Worm (Caenorhabditis elegans) whole organism, young adult: ENCODE results near the gene srsx-16.

Experiments used
- B0035.1 ChIP-seq: sonication (generic microtip); optimal IDR thresholded peaks from 2 replicates; lab custom pipeline; 2016; ENCODE audit warnings: missing genetic modification characterization, mild to moderate bottlenecking, missing compliant biosample characterization, missing genotype, missing genetic modification reagents
- B0261.1 ChIP-seq: sonication (generic microtip); optimal IDR thresholded peaks from 2 replicates; lab custom pipeline; 2016; ENCODE audit warnings: mild to moderate bottlenecking, missing genetic modification characterization, moderate library complexity, missing compliant biosample characterization
- B0336.3 ChIP-seq: fragments of 200-800 bp; sonication (Bioruptor generic); IDR thresholded peaks from 2 replicates; pipeline ENCODE4 v1.3.6; 2022; ENCODE audit warnings: missing genetic modification characterization, missing compliant biosample characterization
- C06A6.2 ChIP-seq: fragments of 200-800 bp; sonication (Bioruptor generic); conservative IDR thresholded peaks from 2 replicates; pipeline ENCODE4 v1.3.6; 2022; ENCODE audit warnings: missing genetic modification characterization, missing compliant biosample characterization
- F10E7.11 ChIP-seq: sonication (generic microtip); optimal IDR thresholded peaks from 2 replicates; lab custom pipeline; 2017; ENCODE audit warnings: mild to moderate bottlenecking, missing genetic modification characterization, moderate library complexity, missing compliant biosample characterization
- F37B4.10 ChIP-seq: fragments of 200-800 bp; sonication (Bioruptor generic); IDR thresholded peaks from 2 replicates; pipeline ENCODE4 v1.3.6; 2022; ENCODE audit warnings: missing genetic modification characterization, missing compliant biosample characterization
- F55B11.4 ChIP-seq: sonication (generic microtip); optimal IDR thresholded peaks from 2 replicates; lab custom pipeline; 2016; ENCODE audit warnings: missing compliant biosample characterization, missing genetic modification characterization, borderline replicate concordance; ENCODE audit not compliant: insufficient read depth
- F57C9.4 ChIP-seq: sonication (generic microtip); optimal IDR thresholded peaks from 2 replicates; lab custom pipeline; 2017; ENCODE audit warnings: mild to moderate bottlenecking, missing genetic modification characterization, missing compliant biosample characterization
- K12H6.12 ChIP-seq: fragments of 200-800 bp; sonication (Bioruptor generic); optimal IDR thresholded peaks from 2 replicates; lab custom pipeline; 2018; ENCODE audit warnings: mild to moderate bottlenecking, missing genetic modification characterization, missing compliant biosample characterization
- Y53F4B.3 ChIP-seq: fragments of 200-800 bp; sonication (Bioruptor generic); IDR thresholded peaks from 2 replicates; pipeline ENCODE4 v1.3.6; 2022; ENCODE audit warnings: missing genetic modification reagents, missing genetic modification characterization, missing compliant biosample characterization
- Y53G8AR.9 ChIP-seq: fragments of 200-800 bp; sonication (Bioruptor generic); conservative IDR thresholded peaks from 2 replicates; pipeline ENCODE4 v1.3.6; 2022; ENCODE audit warnings: missing genetic modification reagents, missing genetic modification characterization, missing compliant biosample characterization
- Y95B8A.8 ChIP-seq: fragments of 200-800 bp; sonication (Bioruptor generic); IDR thresholded peaks from 2 replicates; pipeline ENCODE4 v1.3.6; 2022; ENCODE audit warnings: missing genetic modification reagents, missing genetic modification characterization, missing compliant biosample characterization
- akir-1 ChIP-seq: fragments of 200-800 bp; sonication (Bioruptor generic); optimal IDR thresholded peaks from 2 replicates; lab custom pipeline; 2018; ENCODE audit warnings: mild to moderate bottlenecking, missing genetic modification characterization, moderate library complexity, missing compliant biosample characterization
- ama-1 ChIP-seq, 3 experiments: fragments of 150-350 bp in 1 of 3; sonication (generic microtip) in 2 of 3; optimal IDR thresholded peaks; 2 replicates each; lab custom pipeline; 2014 to 2018; ENCODE audit warnings: missing biosample characterization in 2 of 3, missing genetic modification characterization in 2 of 3, missing genetic modification reagents in 2 of 3
- cebp-1 ChIP-seq, 2 experiments: fragments of 200-800 bp in 1 of 2; sonication (Bioruptor generic) in 1 of 2; sonication (generic microtip) in 1 of 2; IDR thresholded peaks in 1 of 2; optimal IDR thresholded peaks in 1 of 2; 2 replicates each; pipeline versions ENCODE4 v1.3.6 to Lab custom; 2017 to 2022; ENCODE audit warnings: missing compliant biosample characterization in 2 of 2, missing genetic modification characterization in 2 of 2, mild to moderate bottlenecking in 1 of 2, missing genetic modification reagents in 1 of 2, moderate library complexity in 1 of 2
- cebp-2 ChIP-seq: fragments of 200-800 bp; sonication (Bioruptor generic); IDR thresholded peaks from 2 replicates; pipeline ENCODE4 v1.3.6; 2022; ENCODE audit warnings: missing genetic modification characterization, missing compliant biosample characterization
- ceh-91 ChIP-seq: fragments of 200-800 bp; sonication (Bioruptor generic); IDR thresholded peaks from 2 replicates; pipeline ENCODE4 v1.3.6; 2022; ENCODE audit warnings: missing genetic modification reagents, missing genetic modification characterization, missing compliant biosample characterization
- chd-7 ChIP-seq: sonication (generic microtip); optimal IDR thresholded peaks from 2 replicates; lab custom pipeline; 2016; ENCODE audit warnings: mild to moderate bottlenecking, missing genetic modification characterization, moderate library complexity, missing compliant biosample characterization
- egl-44 ChIP-seq: fragments of 200-800 bp; sonication (Bioruptor generic); IDR thresholded peaks from 2 replicates; pipeline ENCODE4 v1.3.6; 2022; ENCODE audit warnings: missing genetic modification reagents, missing genetic modification characterization, missing compliant biosample characterization
- egrh-3 ChIP-seq: fragments of 200-800 bp; sonication (Bioruptor generic); IDR thresholded peaks from 2 replicates; pipeline ENCODE4 v1.3.6; 2022; ENCODE audit warnings: missing genetic modification reagents, missing genetic modification characterization, missing compliant biosample characterization
- ets-4 ChIP-seq: fragments of 200-800 bp; sonication (Bioruptor generic); optimal IDR thresholded peaks from 2 replicates; lab custom pipeline; 2018; ENCODE audit warnings: mild to moderate bottlenecking, missing genetic modification characterization, missing compliant biosample characterization
- gei-17 ChIP-seq: fragments of 200-800 bp; sonication (Bioruptor generic); optimal IDR thresholded peaks from 2 replicates; lab custom pipeline; 2018; ENCODE audit warnings: mild to moderate bottlenecking, missing genetic modification characterization, missing compliant biosample characterization
- him-1 ChIP-seq: sonication (generic microtip); optimal IDR thresholded peaks from 2 replicates; lab custom pipeline; 2016; ENCODE audit warnings: missing genotype, missing genetic modification reagents, missing genetic modification characterization, missing compliant biosample characterization
- hmg-1.2 ChIP-seq: fragments of 200-800 bp; sonication (Bioruptor generic); IDR thresholded peaks from 2 replicates; pipeline ENCODE4 v1.3.6; 2022; ENCODE audit warnings: missing genetic modification reagents, missing genetic modification characterization, missing compliant biosample characterization
- hmg-20 ChIP-seq: fragments of 200-800 bp; sonication (Bioruptor generic); IDR thresholded peaks from 2 replicates; pipeline ENCODE4 v1.3.6; 2022; ENCODE audit warnings: missing genetic modification reagents, missing genetic modification characterization, missing compliant biosample characterization
- lin-26 ChIP-seq: fragments of 200-800 bp; sonication (Bioruptor generic); IDR thresholded peaks from 2 replicates; pipeline ENCODE4 v1.3.6; 2022; ENCODE audit warnings: missing genetic modification reagents, missing genetic modification characterization, missing compliant biosample characterization
- lir-1 ChIP-seq: fragments of 200-800 bp; sonication (Bioruptor generic); conservative IDR thresholded peaks from 2 replicates; pipeline ENCODE4 v1.3.6; 2022; ENCODE audit warnings: missing genetic modification reagents, missing genetic modification characterization, missing compliant biosample characterization
- lsy-27 ChIP-seq: sonication (generic microtip); optimal IDR thresholded peaks from 2 replicates; lab custom pipeline; 2017; ENCODE audit warnings: missing genetic modification characterization, mild to moderate bottlenecking, missing compliant biosample characterization, antibody characterized with exemption, missing genotype, borderline replicate concordance; ENCODE audit not compliant: insufficient read depth
- madf-6 ChIP-seq: fragments of 200-800 bp; sonication (Bioruptor generic); IDR thresholded peaks from 2 replicates; pipeline ENCODE4 v1.3.6; 2022; ENCODE audit warnings: missing genetic modification reagents, missing genetic modification characterization, missing compliant biosample characterization
- mel-28 ChIP-seq: sonication (generic microtip); optimal IDR thresholded peaks from 2 replicates; lab custom pipeline; 2016; ENCODE audit warnings: borderline replicate concordance, mild to moderate bottlenecking, missing genetic modification characterization, missing compliant biosample characterization
- nfya-1 ChIP-seq: sonication (generic microtip); optimal IDR thresholded peaks from 2 replicates; lab custom pipeline; 2017; ENCODE audit warnings: antibody characterized with exemption, missing compliant biosample characterization, missing genetic modification characterization, borderline replicate concordance; ENCODE audit not compliant: insufficient read depth
- nfya-2 ChIP-seq: fragments of 200-800 bp; sonication (Bioruptor generic); IDR thresholded peaks from 2 replicates; pipeline ENCODE4 v1.3.6; 2022; ENCODE audit warnings: missing genetic modification reagents, missing genetic modification characterization, missing compliant biosample characterization
- nhr-90 ChIP-seq: sonication (generic microtip); optimal IDR thresholded peaks from 2 replicates; lab custom pipeline; 2016; ENCODE audit warnings: missing genotype, mild to moderate bottlenecking, missing genetic modification characterization, missing compliant biosample characterization
- rec-8 ChIP-seq, 2 experiments: sonication (generic microtip); optimal IDR thresholded peaks; 2 replicates each; lab custom pipeline; 2016; ENCODE audit warnings: mild to moderate bottlenecking in 2 of 2, missing genetic modification characterization in 2 of 2, missing genetic modification reagents in 2 of 2, missing genotype in 2 of 2, missing biosample characterization in 1 of 2, missing compliant biosample characterization in 1 of 2, moderate library complexity in 1 of 2
- rpc-1 ChIP-seq, 2 experiments: fragments of 150-350 bp in 1 of 2; sonication (generic microtip) in 1 of 2; optimal IDR thresholded peaks; 2 replicates each; lab custom pipeline; 2014 to 2018; ENCODE audit warnings: missing biosample characterization in 1 of 2, missing genetic modification characterization in 1 of 2, missing genetic modification reagents in 1 of 2, missing genotype in 1 of 2
- sea-2 ChIP-seq: fragments of 200-800 bp; sonication (Bioruptor generic); IDR thresholded peaks from 2 replicates; pipeline ENCODE4 v1.3.6; 2022; ENCODE audit warnings: missing genetic modification characterization, missing compliant biosample characterization
- snpc-3.4 ChIP-seq: sonication (generic microtip); optimal IDR thresholded peaks from 2 replicates; lab custom pipeline; 2017; ENCODE audit warnings: missing genetic modification characterization, mild to moderate bottlenecking, missing compliant biosample characterization, antibody characterized with exemption, moderate library complexity, missing genotype, missing genetic modification reagents
- somi-1 ChIP-seq: fragments of 200-800 bp; sonication (Bioruptor generic); optimal IDR thresholded peaks from 2 replicates; lab custom pipeline; 2018; ENCODE audit warnings: mild to moderate bottlenecking, missing genetic modification characterization, missing compliant biosample characterization
- tbp1 ChIP-seq: fragments of 200-800 bp; sonication (Bioruptor generic); optimal IDR thresholded peaks from 2 replicates; lab custom pipeline; 2018; ENCODE audit warnings: mild to moderate bottlenecking, missing genetic modification characterization, missing compliant biosample characterization
- tbx-9 ChIP-seq: sonication (generic microtip); optimal IDR thresholded peaks from 2 replicates; lab custom pipeline; 2016; ENCODE audit warnings: borderline replicate concordance, missing genetic modification characterization, inconsistent platforms, missing compliant biosample characterization
- tlf-1 ChIP-seq: fragments of 200-800 bp; sonication (Bioruptor generic); optimal IDR thresholded peaks from 2 replicates; lab custom pipeline; 2018; ENCODE audit warnings: mild to moderate bottlenecking, missing genetic modification characterization, missing compliant biosample characterization
- zfh-2 ChIP-seq: fragments of 200-800 bp; sonication (Bioruptor generic); conservative IDR thresholded peaks from 2 replicates; pipeline ENCODE4 v1.3.6; 2022; ENCODE audit warnings: missing genetic modification reagents, missing genetic modification characterization, missing compliant biosample characterization
- ztf-18 ChIP-seq: sonication (generic microtip); optimal IDR thresholded peaks from 2 replicates; lab custom pipeline; 2016; ENCODE audit warnings: missing genotype, mild to moderate bottlenecking, missing genetic modification characterization, missing compliant biosample characterization
- ztf-22 ChIP-seq: fragments of 200-800 bp; sonication (Bioruptor generic); optimal IDR thresholded peaks from 2 replicates; lab custom pipeline; 2018; ENCODE audit warnings: mild to moderate bottlenecking, missing genetic modification characterization, moderate library complexity, missing compliant biosample characterization
- ztf-25 ChIP-seq: fragments of 200-800 bp; sonication (Bioruptor generic); IDR thresholded peaks from 2 replicates; pipeline ENCODE4 v1.3.6; 2022; ENCODE audit warnings: missing genetic modification reagents, missing genetic modification characterization, missing compliant biosample characterization

srsx-16 gene

DNA sequence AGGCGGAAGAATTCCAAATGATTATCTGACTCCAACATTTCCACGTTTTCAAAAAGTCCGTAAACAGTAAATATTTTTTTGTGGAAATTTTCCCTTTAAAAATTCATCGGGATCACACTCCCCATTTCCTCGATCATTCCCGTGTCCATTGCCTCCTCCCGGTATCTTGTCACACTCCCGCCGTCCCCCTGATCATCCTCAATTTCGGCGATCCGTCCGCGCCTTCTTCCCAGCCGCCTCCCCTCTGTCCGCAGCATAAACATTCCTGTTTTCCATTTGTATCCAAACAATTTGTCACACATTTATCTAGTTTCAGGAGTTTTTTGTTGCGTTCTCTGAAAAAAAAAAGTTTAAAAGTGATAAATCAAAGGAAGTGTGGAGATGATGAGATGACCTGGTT is 26.6 kb downstream of the srsx-16 start:
- TF ChIP-seq snpc-3.4 (no peak), lir-1 (GFP tag; lab: Robert Waterston, UW) (0 out of 2 replicates have a peak, but pooled peaks have one; percentile 9), B0336.3 (GFP tag; lab: Robert Waterston, UW) (no peak), ztf-18 (tag; lab: Kevin White, UChicago) (no peak), F10E7.11 (no peak), rec-8 (tag; optimal IDR thresholded peaks at IDR 0.05; lab: Kevin White, UChicago) (no peak), rpc-1 (optimal IDR thresholded peaks at IDR 0.05; lab: Kevin White, UChicago) (no peak), rpc-1 (tag; optimal IDR thresholded peaks at IDR 0.05; lab: Kevin White, UChicago) (no peak), chd-7 (no peak), sea-2 (GFP tag; lab: Robert Waterston, UW) (no peak), mel-28 (tag; lab: Kevin White, UChicago) (no peak), egl-44 (GFP tag; lab: Robert Waterston, UW) (no peak), cebp-1 (GFP tag; IDR thresholded peaks at IDR 0.05; lab: Robert Waterston, UW) (no peak), cebp-1 (tag; optimal IDR thresholded peaks at IDR 0.05; lab: Kevin White, UChicago) (no peak), hmg-1.2 (0 out of 2 replicates have a peak, but pooled peaks have one; percentile 6), zfh-2 (GFP tag; lab: Robert Waterston, UW) (peak; percentile 72; the same call in 1 of the 2 replicates), F55B11.4 (tag; lab: Kevin White, UChicago) (no peak), egrh-3 (no peak), tbp1 (GFP tag; lab: Kevin White, UChicago) (no peak)

DNA sequence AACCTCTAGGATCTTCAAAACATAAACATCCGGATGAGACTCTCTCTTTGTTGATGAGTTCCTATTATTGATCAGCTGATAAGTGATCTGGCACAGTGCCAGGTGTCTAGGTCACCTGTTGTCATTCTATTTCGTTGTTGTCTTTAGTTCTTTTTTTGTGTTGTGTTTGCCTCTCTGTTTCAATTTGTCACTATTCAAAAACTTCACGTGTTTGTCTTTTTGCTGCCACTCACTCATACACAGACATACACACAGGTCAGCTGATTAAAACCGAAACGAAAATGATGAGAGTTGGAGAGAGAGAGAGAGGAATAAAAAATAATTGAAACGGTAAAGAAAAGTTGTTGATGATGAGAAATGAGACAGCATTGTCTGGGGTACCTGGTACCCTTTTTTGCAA is 28.4 kb downstream of the srsx-16 start:
- TF ChIP-seq B0261.1 (tag; lab: Kevin White, UChicago) (no peak), hmg-20 (GFP tag; lab: Robert Waterston, UW) (no peak), tbx-9 (tag; lab: Kevin White, UChicago) (no peak), ets-4 (GFP tag; lab: Kevin White, UChicago) (peak; percentile 42), sea-2 (GFP tag; lab: Robert Waterston, UW) (no peak), C06A6.2 (GFP tag; lab: Robert Waterston, UW) (peak; percentile 77), nfya-1 (tag; lab: Kevin White, UChicago) (no peak), K12H6.12 (tag; lab: Kevin White, UChicago) (peak; percentile 41), ztf-18 (tag; lab: Kevin White, UChicago) (no peak), lin-26 (peak; percentile 67), madf-6 (GFP tag; lab: Robert Waterston, UW) (no peak), akir-1 (no peak), F57C9.4 (tag; lab: Kevin White, UChicago) (no peak), ceh-91 (GFP tag; lab: Robert Waterston, UW) (no peak), lsy-27 (tag; lab: Kevin White, UChicago) (no peak), chd-7 (peak; percentile 92), ztf-25 (GFP tag; lab: Robert Waterston, UW) (no peak), ztf-22 (GFP tag; lab: Kevin White, UChicago) (peak; percentile 95), him-1 (no peak), Y53G8AR.9 (no peak), cebp-2 (GFP tag; lab: Robert Waterston, UW) (no peak), ama-1 (optimal IDR thresholded peaks at IDR 0.05; lab: Kevin White, UChicago) (no peak), ama-1 (GFP tag; optimal IDR thresholded peaks at IDR 0.05; lab: Kevin White, UChicago) (no peak), nhr-90 (tag; lab: Kevin White, UChicago) (peak; percentile 72), egl-44 (GFP tag; lab: Robert Waterston, UW) (peak; percentile 84; the same call in 1 of the 2 replicates), tlf-1 (peak; percentile 80), Y53F4B.3 (GFP tag; lab: Robert Waterston, UW) (no peak), F37B4.10 (GFP tag; lab: Robert Waterston, UW) (no peak), gei-17 (no peak), Y95B8A.8 (GFP tag; lab: Robert Waterston, UW) (peak; percentile 73; the same call in 1 of the 2 replicates), nfya-2 (GFP tag; lab: Robert Waterston, UW) (no peak), B0035.1 (tag; lab: Kevin White, UChicago) (no peak), somi-1 (GFP tag; lab: Kevin White, UChicago) (peak; percentile 97)
